Fruit fly (Drosophila melanogaster) whole organism, embryonic: ENCODE data around the gene Alg2.

Source experiments
- Ada2b ChIP-seq: fragments of 200-800 bp; sonication (Bioruptor generic); IDR thresholded peaks from 2 replicates; pipeline ENCODE4 v1.3.6; 2022; ENCODE audit warnings: missing biosample characterization, missing genetic modification characterization
- CG11085 ChIP-seq: fragments of 200-800 bp; sonication (Bioruptor generic); IDR thresholded peaks from 2 replicates; pipeline ENCODE4 v1.3.6; 2022; ENCODE audit warnings: missing biosample characterization, missing genetic modification characterization
- CG12071 ChIP-seq: fragments of 200-800 bp; sonication (Bioruptor generic); optimal IDR thresholded peaks from 3 replicates; lab custom pipeline; 2018; ENCODE audit warnings: missing biosample characterization, mild to moderate bottlenecking, missing genetic modification characterization
- CG13296 ChIP-seq: fragments of 200-800 bp; sonication (Bioruptor generic); optimal IDR thresholded peaks from 3 replicates; lab custom pipeline; 2018; ENCODE audit warnings: missing biosample characterization, mild to moderate bottlenecking, missing genetic modification characterization
- CG14441 ChIP-seq: fragments of 200-800 bp; sonication (Bioruptor generic); IDR thresholded peaks from 2 replicates; pipeline ENCODE4 v1.3.6; 2022; ENCODE audit warnings: missing biosample characterization, missing genetic modification characterization
- CG14860 ChIP-seq: fragments of 200-800 bp; sonication (Bioruptor generic); IDR thresholded peaks from 3 replicates; pipeline ENCODE4 v1.3.6; 2022; ENCODE audit warnings: missing biosample characterization, missing genetic modification characterization; ENCODE audit not compliant: partially characterized antibody
- CG17328 ChIP-seq: fragments of 200-800 bp; sonication (Bioruptor generic); IDR thresholded peaks from 2 replicates; pipeline ENCODE4 v1.3.6; 2022; ENCODE audit warnings: missing biosample characterization, missing genetic modification characterization
- CG17568 ChIP-seq: fragments of 200-800 bp; sonication (Bioruptor generic); optimal IDR thresholded peaks from 2 replicates; lab custom pipeline; 2018; ENCODE audit warnings: missing biosample characterization, mild to moderate bottlenecking, missing genetic modification characterization, moderate library complexity
- CG2129 ChIP-seq: fragments of 200-800 bp; sonication (Bioruptor generic); IDR thresholded peaks from 2 replicates; pipeline ENCODE4 v1.3.6; 2022; ENCODE audit warnings: missing biosample characterization, missing genetic modification characterization; ENCODE audit not compliant: partially characterized antibody
- CG2199 ChIP-seq: fragments of 200-800 bp; sonication (Bioruptor generic); IDR thresholded peaks from 3 replicates; pipeline ENCODE4 v1.3.6; 2022; ENCODE audit warnings: missing biosample characterization, missing genetic modification characterization
- CG31224 ChIP-seq: fragments of 200-800 bp; sonication (Bioruptor generic); IDR thresholded peaks from 2 replicates; pipeline ENCODE4 v1.3.6; 2022; ENCODE audit warnings: missing biosample characterization, missing genetic modification characterization
- CG31365 ChIP-seq: fragments of 200-800 bp; sonication (Bioruptor generic); optimal IDR thresholded peaks from 2 replicates; lab custom pipeline; 2018; ENCODE audit warnings: missing biosample characterization, mild to moderate bottlenecking, missing genetic modification characterization
- CG3281 ChIP-seq: fragments of 200-800 bp; sonication (Bioruptor generic); optimal IDR thresholded peaks from 3 replicates; lab custom pipeline; 2017; ENCODE audit warnings: missing biosample characterization, mild to moderate bottlenecking, missing genetic modification characterization
- CG34376 ChIP-seq: fragments of 200-800 bp; sonication (Bioruptor generic); optimal IDR thresholded peaks from 2 replicates; lab custom pipeline; 2018; ENCODE audit warnings: missing biosample characterization, mild to moderate bottlenecking, missing genetic modification characterization
- CG3995 ChIP-seq: fragments of 200-800 bp; sonication (Bioruptor generic); optimal IDR thresholded peaks from 3 replicates; lab custom pipeline; 2016; ENCODE audit warnings: missing biosample characterization, missing genetic modification characterization
- CG43689 ChIP-seq: fragments of 200-800 bp; sonication (Bioruptor generic); IDR thresholded peaks from 2 replicates; pipeline ENCODE4 v1.3.6; 2022; ENCODE audit warnings: missing biosample characterization, missing genetic modification characterization
- CG5180 ChIP-seq: fragments of 200-800 bp; sonication (Bioruptor generic); optimal IDR thresholded peaks from 3 replicates; lab custom pipeline; 2017; ENCODE audit warnings: missing biosample characterization, missing genetic modification characterization, mild to moderate bottlenecking, moderate library complexity, missing genetic modification reagents
- CG7963 ChIP-seq: fragments of 200-800 bp; sonication (Bioruptor generic); IDR thresholded peaks from 3 replicates; pipeline ENCODE4 v1.3.6; 2022; ENCODE audit warnings: missing biosample characterization, missing genetic modification characterization; ENCODE audit not compliant: partially characterized antibody
- CG8944 ChIP-seq: fragments of 200-800 bp; sonication (Bioruptor generic); optimal IDR thresholded peaks from 3 replicates; lab custom pipeline; 2016; ENCODE audit warnings: missing biosample characterization, missing genetic modification characterization
- CG9215 ChIP-seq: fragments of 200-800 bp; sonication (Bioruptor generic); IDR thresholded peaks from 2 replicates; pipeline ENCODE4 v1.3.6; 2022; ENCODE audit warnings: missing biosample characterization, missing genetic modification characterization
- CG9817 ChIP-seq: fragments of 200-800 bp; sonication (Bioruptor generic); optimal IDR thresholded peaks from 2 replicates; lab custom pipeline; 2018; ENCODE audit warnings: missing biosample characterization, mild to moderate bottlenecking, missing genetic modification characterization, moderate library complexity
- Doc3 ChIP-seq: fragments of 200-800 bp; sonication (Bioruptor generic); IDR thresholded peaks from 3 replicates; pipeline ENCODE4 v1.3.6; 2022; ENCODE audit warnings: missing biosample characterization, missing genetic modification characterization; ENCODE audit not compliant: partially characterized antibody
- Eip74EF ChIP-seq, 2 experiments: fragments of 200-800 bp in 1 of 2; fragments of >200 bp in 1 of 2; sonication (Bioruptor generic) in 1 of 2; optimal IDR thresholded peaks; 2 replicates each; lab custom pipeline; 2017 to 2019; ENCODE audit warnings: missing biosample characterization in 2 of 2, missing genetic modification characterization in 2 of 2, mild to moderate bottlenecking in 1 of 2, moderate library complexity in 1 of 2
- Ets65A ChIP-seq: fragments of 200-800 bp; sonication (Bioruptor generic); peaks from one replicate; lab custom pipeline; 2016; ENCODE audit warnings: missing biosample characterization, missing genetic modification characterization
- H2.0 ChIP-seq: fragments of 200-800 bp; sonication (Bioruptor generic); IDR thresholded peaks from 2 replicates; pipeline ENCODE4 v1.3.6; 2022; ENCODE audit warnings: missing biosample characterization, missing genetic modification characterization
- Hmx ChIP-seq: fragments of 200-800 bp; sonication (Bioruptor generic); optimal IDR thresholded peaks from 2 replicates; lab custom pipeline; 2016; ENCODE audit warnings: missing biosample characterization, missing genetic modification characterization
- Lpt ChIP-seq: fragments of >200 bp; optimal IDR thresholded peaks from 2 replicates; lab custom pipeline; 2018; ENCODE audit warnings: missing biosample characterization, missing genetic modification characterization
- Sox102F ChIP-seq: fragments of 200-800 bp; sonication (Bioruptor generic); optimal IDR thresholded peaks from 2 replicates; lab custom pipeline; 2018; ENCODE audit warnings: missing biosample characterization, mild to moderate bottlenecking, missing genetic modification characterization, moderate library complexity
- Trl ChIP-seq, 3 experiments: fragments of >200 bp in 2 of 3; fragments of 200-800 bp in 1 of 3; sonication (Bioruptor generic) in 1 of 3; optimal IDR thresholded peaks; 2 replicates in 1 of 3; 3 replicates in 2 of 3; lab custom pipeline; 2016 to 2017; ENCODE audit warnings: missing biosample characterization in 1 of 3, missing genetic modification characterization in 1 of 3
- Vsx1 ChIP-seq: fragments of 200-800 bp; sonication (Bioruptor generic); optimal IDR thresholded peaks from 2 replicates; lab custom pipeline; 2017; ENCODE audit warnings: missing biosample characterization, mild to moderate bottlenecking, missing genetic modification characterization, missing genetic modification reagents
- bbx ChIP-seq: fragments of 200-800 bp; sonication (Bioruptor generic); IDR thresholded peaks from 2 replicates; pipeline ENCODE4 v1.3.6; 2022; ENCODE audit warnings: missing biosample characterization, missing genetic modification characterization; ENCODE audit not compliant: partially characterized antibody
- cato ChIP-seq: fragments of 200-800 bp; sonication (Bioruptor generic); optimal IDR thresholded peaks from 2 replicates; lab custom pipeline; 2016; ENCODE audit warnings: missing biosample characterization, missing genetic modification characterization, borderline replicate concordance
- chinmo ChIP-seq: fragments of 200-800 bp; sonication (Bioruptor generic); IDR thresholded peaks from 4 replicates; pipeline ENCODE4 v1.3.6; 2022; ENCODE audit warnings: missing biosample characterization, missing genetic modification characterization; ENCODE audit not compliant: partially characterized antibody
- chm ChIP-seq: fragments of 200-800 bp; sonication (Bioruptor generic); IDR thresholded peaks from 2 replicates; pipeline ENCODE4 v1.3.6; 2022; ENCODE audit warnings: missing biosample characterization, missing genetic modification characterization
- dimm ChIP-seq: fragments of 200-800 bp; sonication (Bioruptor generic); IDR thresholded peaks from 2 replicates; pipeline ENCODE4 v1.3.6; 2022; ENCODE audit warnings: missing biosample characterization, missing genetic modification characterization
- ems ChIP-seq: fragments of 200-800 bp; sonication (Bioruptor generic); optimal IDR thresholded peaks from 3 replicates; lab custom pipeline; 2016; ENCODE audit warnings: missing biosample characterization, missing genetic modification characterization
- en ChIP-seq: fragments of 200-800 bp; sonication (Bioruptor generic); optimal IDR thresholded peaks from 2 replicates; lab custom pipeline; 2016; ENCODE audit warnings: missing biosample characterization, missing genetic modification characterization
- ewg ChIP-seq: fragments of 200-800 bp; sonication (Bioruptor generic); optimal IDR thresholded peaks from 3 replicates; lab custom pipeline; 2017; ENCODE audit warnings: mild to moderate bottlenecking, missing biosample characterization, missing genetic modification reagents, missing genetic modification characterization
- hb ChIP-seq: fragments of 200-800 bp; sonication (Bioruptor generic); IDR thresholded peaks from 3 replicates; pipeline ENCODE4 v1.3.6; 2022; ENCODE audit warnings: missing biosample characterization, missing genetic modification characterization; ENCODE audit not compliant: partially characterized antibody
- knrl ChIP-seq: fragments of 200-800 bp; sonication (Bioruptor generic); IDR thresholded peaks from 3 replicates; pipeline ENCODE4 v1.3.6; 2022; ENCODE audit warnings: missing biosample characterization, missing genetic modification characterization; ENCODE audit not compliant: partially characterized antibody
- lov ChIP-seq, 2 experiments: fragments of 200-800 bp in 1 of 2; fragments of >200 bp in 1 of 2; sonication (Bioruptor generic) in 1 of 2; IDR thresholded peaks in 1 of 2; optimal IDR thresholded peaks in 1 of 2; 2 replicates in 1 of 2; 3 replicates in 1 of 2; pipeline versions ENCODE4 v1.3.6 to Lab custom; 2017 to 2022; ENCODE audit warnings: missing biosample characterization in 1 of 2, missing genetic modification characterization in 1 of 2
- pita ChIP-seq: fragments of 200-800 bp; sonication (Bioruptor generic); optimal IDR thresholded peaks from 2 replicates; lab custom pipeline; 2017; ENCODE audit warnings: missing biosample characterization, mild to moderate bottlenecking, missing genetic modification characterization
- tll ChIP-seq, 2 experiments: fragments of 200-800 bp in 1 of 2; fragments of >200 bp in 1 of 2; sonication (Bioruptor generic) in 1 of 2; optimal IDR thresholded peaks; 2 replicates each; lab custom pipeline; 2017 to 2019; ENCODE audit warnings: missing biosample characterization in 2 of 2, missing genetic modification characterization in 2 of 2, mild to moderate bottlenecking in 1 of 2, moderate library complexity in 1 of 2
- trh ChIP-seq: fragments of 200-800 bp; sonication (Bioruptor generic); optimal IDR thresholded peaks from 2 replicates; lab custom pipeline; 2016; ENCODE audit warnings: missing biosample characterization, missing genetic modification characterization
- twi ChIP-seq: fragments of 200-800 bp; optimal IDR thresholded peaks from 2 replicates; lab custom pipeline; 2019; ENCODE audit warnings: missing biosample characterization, mild to moderate bottlenecking, missing genetic modification characterization, moderate library complexity
- tx ChIP-seq: fragments of 200-800 bp; sonication (Bioruptor generic); optimal IDR thresholded peaks from 2 replicates; lab custom pipeline; 2016; ENCODE audit warnings: missing biosample characterization, missing genetic modification characterization
- vnd ChIP-seq: fragments of 200-800 bp; sonication (Bioruptor generic); IDR thresholded peaks from 3 replicates; pipeline ENCODE4 v1.3.6; 2022; ENCODE audit warnings: missing biosample characterization, missing genetic modification characterization; ENCODE audit not compliant: partially characterized antibody
- wor ChIP-seq: fragments of 200-800 bp; sonication (Bioruptor generic); IDR thresholded peaks from 2 replicates; pipeline ENCODE4 v1.3.6; 2022; ENCODE audit warnings: missing biosample characterization, missing genetic modification characterization
- zfh2 ChIP-seq: fragments of 200-800 bp; sonication (Bioruptor generic); optimal IDR thresholded peaks from 2 replicates; lab custom pipeline; 2016; ENCODE audit warnings: missing biosample characterization, missing genetic modification characterization

The Alg2 gene

DNA sequence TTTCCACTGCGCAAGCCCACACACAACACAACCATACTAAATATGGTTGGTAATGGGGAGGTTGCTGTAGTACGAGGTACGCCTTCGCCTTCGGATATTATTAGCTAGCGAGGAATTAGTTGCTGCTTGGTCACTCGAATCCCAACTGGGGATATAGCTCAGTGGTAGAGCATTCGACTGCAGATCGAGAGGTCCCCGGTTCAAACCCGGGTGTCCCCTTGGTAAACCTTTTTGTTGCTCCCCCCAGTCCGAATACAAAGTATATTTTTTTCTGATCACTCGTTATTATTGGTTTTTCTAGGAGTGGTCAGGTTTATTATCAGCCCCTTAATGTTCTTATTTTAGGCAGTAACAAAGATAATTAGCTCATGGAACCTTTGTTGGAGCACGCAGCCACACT, 48.0 kb upstream of the Alg2 start (continued):
- TF ChIP-seq CG3995 (GFP tag; lab: Kevin White, UChicago) (no peak), CG17328 (GFP tag; lab: Robert Waterston, UW) (no peak), knrl (GFP tag; lab: Robert Waterston, UW) (peak; percentile 52; the same call in 2 of the 3 replicates), Vsx1 (peak; percentile 40), CG8944 (GFP tag; lab: Kevin White, UChicago) (no peak), Trl (optimal IDR thresholded peaks at IDR 0.05; lab: Kevin White, UChicago) (no peak), Trl (GFP tag; optimal IDR thresholded peaks at IDR 0.05; lab: Kevin White, UChicago) (no peak), vnd (GFP tag; lab: Robert Waterston, UW) (peak; percentile 71), CG3281 (GFP tag; lab: Kevin White, UChicago) (no peak), CG31365 (tag; lab: Kevin White, UChicago) (no peak), Doc3 (peak; percentile 52; the same call in 1 of the 3 replicates), Sox102F (GFP tag; lab: Kevin White, UChicago) (no peak), chm (peak; percentile 67), CG13296 (GFP tag; lab: Kevin White, UChicago) (no peak), CG9817 (tag; lab: Kevin White, UChicago) (no peak), twi (tag; lab: Kevin White, UChicago) (no peak), CG2199 (0 out of 3 replicates have a peak, but pooled peaks have one; percentile 6), CG14860 (GFP tag; lab: Robert Waterston, UW) (peak; percentile 76), ewg (GFP tag; lab: Kevin White, UChicago) (no peak), CG7963 (peak; percentile 84), bbx (GFP tag; lab: Robert Waterston, UW) (peak; percentile 84), wor (GFP tag; lab: Robert Waterston, UW) (no peak), Eip74EF (GFP tag; optimal IDR thresholded peaks at IDR 0.05; lab: Kevin White, UChicago) (no peak), CG14441 (GFP tag; lab: Robert Waterston, UW) (no peak), CG17568 (no peak), chinmo (peak; percentile 50; the same call in 1 of the 4 replicates), Ada2b (GFP tag; lab: Robert Waterston, UW) (no peak), en (no peak), cato (GFP tag; lab: Kevin White, UChicago) (no peak), CG5180 (no peak), CG9215 (GFP tag; lab: Robert Waterston, UW) (no peak), Ets65A (GFP tag; lab: Kevin White, UChicago) (no peak), dimm (GFP tag; lab: Robert Waterston, UW) (no peak), Hmx (GFP tag; lab: Kevin White, UChicago) (no peak), lov (optimal IDR thresholded peaks at IDR 0.05; lab: Kevin White, UChicago) (no peak), lov (GFP tag; IDR thresholded peaks at IDR 0.05; lab: Robert Waterston, UW) (peak; percentile 28; the same call in 1 of the 3 replicates), Lpt (GFP tag; lab: Kevin White, UChicago) (no peak), trh (GFP tag; lab: Kevin White, UChicago) (no peak), tx (GFP tag; lab: Kevin White, UChicago) (no peak), hb (GFP tag; lab: Robert Waterston, UW) (peak; percentile 64), ems (GFP tag; lab: Kevin White, UChicago) (no peak), CG34376 (GFP tag; lab: Kevin White, UChicago) (no peak), H2.0 (no peak), zfh2 (GFP tag; lab: Kevin White, UChicago) (no peak), tll (GFP tag; optimal IDR thresholded peaks at IDR 0.05; lab: Kevin White, UChicago) (no peak), CG12071 (GFP tag; lab: Kevin White, UChicago) (no peak), CG31224 (GFP tag; lab: Robert Waterston, UW) (no peak), CG43689 (GFP tag; lab: Robert Waterston, UW) (no peak), CG11085 (GFP tag; lab: Robert Waterston, UW) (no peak), CG2129 (GFP tag; lab: Robert Waterston, UW) (no peak), pita (no peak)
